Worm (Caenorhabditis elegans): ENCODE results near the gene C30H6.5.

DNA sequence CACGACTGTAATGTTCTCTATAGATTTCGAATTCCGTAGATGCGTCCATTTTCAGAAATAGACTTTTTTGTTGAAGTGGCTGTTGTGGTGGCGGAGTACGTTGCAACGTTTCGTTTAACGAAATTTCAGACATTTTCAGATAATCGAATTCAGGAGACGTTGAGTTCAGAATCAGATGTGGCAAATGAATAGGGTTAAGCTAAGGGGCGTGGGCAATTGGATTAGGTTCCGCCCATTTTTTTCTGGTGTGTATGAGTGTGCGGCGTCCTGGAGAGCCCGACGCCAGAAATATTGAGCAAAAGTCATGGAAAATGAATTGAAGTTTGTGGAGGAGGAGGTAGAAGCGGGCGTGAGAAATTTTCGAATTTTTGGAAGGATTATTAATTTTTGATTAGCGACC lies 41.8 kb downstream of the C30H6.5 start:
- no peak for TF ChIP-seq ama-1 (optimal IDR thresholded peaks at IDR 0.05)
- no peak for TF ChIP-seq ama-1 (GFP tag; optimal IDR thresholded peaks at IDR 0.05)
- TF ChIP-seq snpc-1.3 (tag; optimal IDR thresholded peaks at IDR 0.05; ENCODE audit: insufficient read depth) = no peak
- no peak for TF ChIP-seq unc-62 (GFP tag; optimal IDR thresholded peaks at IDR 0.05)
- no peak for TF ChIP-seq attf-5 (GFP tag; optimal IDR thresholded peaks at IDR 0.05)
- TF ChIP-seq nhr-27 (tag; optimal IDR thresholded peaks at IDR 0.05) = no peak
- TF ChIP-seq F57A8.1 (GFP tag; optimal IDR thresholded peaks at IDR 0.05) = no peak
- TF ChIP-seq ztf-6 (GFP tag; IDR thresholded peaks at IDR 0.05) = no peak
